Fruit fly (Drosophila melanogaster) whole organism, wandering third instar larva: ENCODE measurements around the gene CG45101.

Experiments
- Abd-B ChIP-seq: fragments of >200 bp; optimal IDR thresholded peaks from 2 replicates; lab custom pipeline; 2017; ENCODE audit warnings: missing biosample characterization, missing genetic modification characterization
- CG9705 ChIP-seq: fragments of 200-800 bp; sonication (Bioruptor generic); optimal IDR thresholded peaks from 2 replicates; lab custom pipeline; 2018; ENCODE audit warnings: missing biosample characterization, mild to moderate bottlenecking, missing genetic modification characterization
- CrebA ChIP-seq: fragments of 200-800 bp; sonication (Bioruptor generic); optimal IDR thresholded peaks from 2 replicates; lab custom pipeline; 2016; ENCODE audit warnings: missing biosample characterization, mild to moderate bottlenecking, missing genetic modification characterization, borderline replicate concordance
- Dfd ChIP-seq: fragments of >200 bp; optimal IDR thresholded peaks from 2 replicates; lab custom pipeline; 2017; ENCODE audit warnings: missing biosample characterization, missing genetic modification characterization
- Dif ChIP-seq: fragments of 200-275, 200-300 bp; sonication (Bioruptor generic); optimal IDR thresholded peaks from 2 replicates; lab custom pipeline; 2018; ENCODE audit warnings: missing biosample characterization, missing genetic modification characterization; ENCODE audit not compliant: partially characterized antibody
- GATAd ChIP-seq: sonication (Bioruptor generic); optimal IDR thresholded peaks from 2 replicates; lab custom pipeline; 2016; ENCODE audit warnings: missing biosample characterization, missing genetic modification characterization
- HLH106 ChIP-seq: fragments of 200-800 bp; optimal IDR thresholded peaks from 3 replicates; lab custom pipeline; 2019; ENCODE audit warnings: missing biosample characterization, mild to moderate bottlenecking, missing genetic modification characterization, moderate library complexity
- Hnf4 ChIP-seq: fragments of 200-800 bp; sonication (Bioruptor generic); optimal IDR thresholded peaks from 2 replicates; lab custom pipeline; 2016; ENCODE audit warnings: missing biosample characterization, mild to moderate bottlenecking, missing genetic modification characterization
- Hr78 ChIP-seq: fragments of >200 bp; optimal IDR thresholded peaks from 2 replicates; lab custom pipeline; 2017; ENCODE audit warnings: missing biosample characterization, missing genetic modification characterization
- Hr83 ChIP-seq: fragments of 200-300 bp; sonication (Bioruptor generic); optimal IDR thresholded peaks from 2 replicates; lab custom pipeline; 2016; ENCODE audit warnings: missing biosample characterization, mild to moderate bottlenecking, missing genetic modification characterization, moderate library complexity; ENCODE audit not compliant: poor library complexity, severe bottlenecking
- Jra ChIP-seq: sonication (Bioruptor generic); optimal IDR thresholded peaks from 2 replicates; lab custom pipeline; 2016; ENCODE audit warnings: missing biosample characterization, missing genetic modification characterization
- Mio ChIP-seq: sonication (Bioruptor generic); optimal IDR thresholded peaks from 2 replicates; lab custom pipeline; 2016; ENCODE audit warnings: missing biosample characterization, missing genetic modification characterization
- Myc ChIP-seq: fragments of >200 bp; optimal IDR thresholded peaks from 2 replicates; lab custom pipeline; 2017
- N ChIP-seq: fragments of >200 bp; optimal IDR thresholded peaks from 2 replicates; lab custom pipeline; 2018; ENCODE audit warnings: missing biosample characterization, missing external identifiers, missing genetic modification characterization
- OdsH ChIP-seq: fragments of 200-800 bp; sonication (Bioruptor generic); optimal IDR thresholded peaks from 2 replicates; lab custom pipeline; 2016; ENCODE audit warnings: missing biosample characterization, mild to moderate bottlenecking, missing genetic modification characterization
- Rel ChIP-seq, 2 experiments: fragments of 200-800 bp; sonication (Bioruptor generic) in 1 of 2; optimal IDR thresholded peaks; 2 replicates in 1 of 2; 3 replicates in 1 of 2; lab custom pipeline; 2016 to 2019; ENCODE audit warnings: mild to moderate bottlenecking in 2 of 2, missing biosample characterization in 2 of 2, missing genetic modification characterization in 2 of 2, moderate library complexity in 1 of 2
- Sp1 ChIP-seq: fragments of 200-800 bp; sonication (Bioruptor generic); optimal IDR thresholded peaks from 3 replicates; lab custom pipeline; 2019; ENCODE audit warnings: missing biosample characterization, mild to moderate bottlenecking, missing genetic modification characterization, moderate library complexity
- Vsx2 ChIP-seq: fragments of 200-300, 225-300 bp; sonication (Bioruptor generic); optimal IDR thresholded peaks from 2 replicates; lab custom pipeline; 2018; ENCODE audit warnings: missing biosample characterization, missing genetic modification characterization; ENCODE audit not compliant: partially characterized antibody
- br ChIP-seq: fragments of 200-800 bp; sonication (Bioruptor generic); optimal IDR thresholded peaks from 2 replicates; lab custom pipeline; 2016; ENCODE audit warnings: missing biosample characterization, missing genetic modification characterization
- brk ChIP-seq: fragments of 200-800 bp; sonication (Bioruptor generic); optimal IDR thresholded peaks from 2 replicates; lab custom pipeline; 2016; ENCODE audit warnings: missing biosample characterization, mild to moderate bottlenecking, missing genetic modification characterization
- dl ChIP-seq, 2 experiments: fragments of 175-275, 200-275 bp in 1 of 2; fragments of 200-275 bp in 1 of 2; sonication (Bioruptor generic); optimal IDR thresholded peaks; lab custom pipeline; 2018; ENCODE audit warnings: mild to moderate bottlenecking in 2 of 2, missing biosample characterization in 2 of 2, missing genetic modification characterization in 2 of 2, moderate library complexity in 2 of 2; ENCODE audit not compliant: partially characterized antibody in 2 of 2, insufficient read depth in 1 of 2
- dmrt93B ChIP-seq: fragments of 200-800 bp; sonication (Bioruptor generic); optimal IDR thresholded peaks from 2 replicates; lab custom pipeline; 2018; ENCODE audit warnings: missing biosample characterization, mild to moderate bottlenecking, missing genetic modification characterization
- ey ChIP-seq: fragments of 200-800 bp; sonication (Bioruptor generic); optimal IDR thresholded peaks from 2 replicates; lab custom pipeline; 2016; ENCODE audit warnings: missing biosample characterization, missing genetic modification characterization
- foxo ChIP-seq, 2 experiments: fragments of 200-800 bp; sonication (Bioruptor generic); optimal IDR thresholded peaks; 2 replicates in 1 of 2; 3 replicates in 1 of 2; lab custom pipeline; 2016 to 2017; ENCODE audit warnings: missing biosample characterization in 2 of 2, missing genetic modification characterization in 2 of 2
- fru ChIP-seq: fragments of 200-800 bp; sonication (Bioruptor generic); optimal IDR thresholded peaks from 3 replicates; lab custom pipeline; 2016; ENCODE audit warnings: missing biosample characterization, mild to moderate bottlenecking, missing genetic modification characterization
- jim ChIP-seq: fragments of 175-275, 200-325 bp; sonication (Bioruptor generic); optimal IDR thresholded peaks from 2 replicates; lab custom pipeline; 2016; ENCODE audit warnings: missing biosample characterization, mild to moderate bottlenecking, missing genetic modification characterization
- lola ChIP-seq: fragments of >200 bp; optimal IDR thresholded peaks from 2 replicates; lab custom pipeline; 2017; ENCODE audit warnings: missing biosample characterization, missing genetic modification characterization
- pan ChIP-seq: fragments of >200 bp; optimal IDR thresholded peaks from 2 replicates; lab custom pipeline; 2017
- psq ChIP-seq: fragments of 200-800 bp; sonication (Bioruptor generic); optimal IDR thresholded peaks from 3 replicates; lab custom pipeline; 2017; ENCODE audit warnings: missing biosample characterization, mild to moderate bottlenecking, missing genetic modification characterization, moderate library complexity
- rgr ChIP-seq: fragments of 200-800 bp; sonication (Bioruptor generic); optimal IDR thresholded peaks from 3 replicates; lab custom pipeline; 2016; ENCODE audit warnings: missing biosample characterization, mild to moderate bottlenecking, missing genetic modification characterization
- sage ChIP-seq: fragments of 200-800 bp; sonication (Bioruptor generic); optimal IDR thresholded peaks from 2 replicates; lab custom pipeline; 2016; ENCODE audit warnings: missing biosample characterization, mild to moderate bottlenecking, missing genetic modification characterization
- sv ChIP-seq: fragments of 200-800 bp; sonication (Bioruptor generic); optimal IDR thresholded peaks from 3 replicates; lab custom pipeline; 2016; ENCODE audit warnings: missing biosample characterization, missing genetic modification characterization
- usp ChIP-seq: fragments of >200 bp; optimal IDR thresholded peaks from 2 replicates; lab custom pipeline; 2017; ENCODE audit warnings: missing biosample characterization, missing genetic modification characterization
- woc ChIP-seq: sonication (Bioruptor generic); optimal IDR thresholded peaks from 2 replicates; lab custom pipeline; 2016; ENCODE audit warnings: missing biosample characterization, mild to moderate bottlenecking, missing genetic modification characterization

The CG45101 gene

dm6 chr3L:11021958-11022357 lies 42.8 kb upstream of the CG45101 start:
- no peak for TF ChIP-seq Hr83 (GFP tag; lab: Kevin White, UChicago)
- peak; percentile 58 for TF ChIP-seq Dfd (GFP tag; lab: Kevin White, UChicago)

dm6 chr3L:11023235-11023634 lies 41.6 kb upstream of the CG45101 start, which contains the start of gene Fad2:
Gene Fad2 (plus strand): TSS chr3L:11023535.
- TF ChIP-seq dmrt93B (no peak), lola (GFP tag; lab: Kevin White, UChicago) (no peak), fru (GFP tag; lab: Kevin White, UChicago) (no peak), Rel (GFP tag; optimal IDR thresholded peaks at IDR 0.05; lab: Kevin White, UChicago) (no peak), Rel (tag; optimal IDR thresholded peaks at IDR 0.05; lab: Kevin White, UChicago) (no peak), Hnf4 (no peak), Hr78 (no peak), Hr83 (GFP tag; lab: Kevin White, UChicago) (no peak)

- no peak for TF ChIP-seq psq (GFP tag; lab: Kevin White, UChicago)
- TF ChIP-seq rgr (GFP tag; lab: Kevin White, UChicago): no peak
- no peak for TF ChIP-seq Hr83 (GFP tag; lab: Kevin White, UChicago)
- TF ChIP-seq br: no peak
- no peak for TF ChIP-seq usp (GFP tag; lab: Kevin White, UChicago)
- TF ChIP-seq HLH106 (tag; lab: Kevin White, UChicago): no peak
- TF ChIP-seq woc (GFP tag; lab: Kevin White, UChicago): no peak
- TF ChIP-seq OdsH (GFP tag; lab: Kevin White, UChicago): no peak
- TF ChIP-seq Hnf4: no peak
- no peak for TF ChIP-seq Hr78
- TF ChIP-seq N: no peak
- no peak for TF ChIP-seq Myc
- no peak for TF ChIP-seq CrebA (GFP tag; lab: Kevin White, UChicago)
- no peak for TF ChIP-seq Jra (GFP tag; lab: Kevin White, UChicago)
- no peak for TF ChIP-seq lola (GFP tag; lab: Kevin White, UChicago)
- no peak for TF ChIP-seq Mio (GFP tag; lab: Kevin White, UChicago)
- TF ChIP-seq, all 38 proteins: peak for 0
Observed at dm6 chr3L:11025261-11025660, 39.5 kb upstream of the CG45101 start, which contains the start of gene CG32079. Gene CG32079 (plus strand): TSS chr3L:11025561.

- no peak for TF ChIP-seq Sp1 (GFP tag; lab: Kevin White, UChicago)
- no peak for TF ChIP-seq lola (GFP tag; lab: Kevin White, UChicago)
Observed at dm6 chr3L:11027279-11027678, 37.5 kb upstream of the CG45101 start, which contains the start of gene CG32081. Gene CG32081 (plus strand): TSS chr3L:11027579.

- TF ChIP-seq brk (GFP tag; lab: Kevin White, UChicago) (no peak), foxo (GFP tag; optimal IDR thresholded peaks at IDR 0.05; lab: Kevin White, UChicago) (peak in 1 of 2 experiments; percentile 11), HLH106 (tag; lab: Kevin White, UChicago) (peak; percentile 6)
Observed at dm6 chr3L:11031784-11032183, 33.0 kb upstream of the CG45101 start.

- TF ChIP-seq jim (GFP tag; lab: Kevin White, UChicago) (no peak), br (peak; percentile 71), ey (GFP tag; lab: Kevin White, UChicago) (peak; percentile 57), Dfd (GFP tag; lab: Kevin White, UChicago) (no peak), sv (GFP tag; lab: Kevin White, UChicago) (no peak), lola (GFP tag; lab: Kevin White, UChicago) (no peak), HLH106 (tag; lab: Kevin White, UChicago) (peak; percentile 76), dl (GFP tag; optimal IDR thresholded peaks at IDR 0.05; lab: Kevin White, UChicago; ENCODE audit: insufficient read depth in 1 of 2, partially characterized antibody in 2 of 2) (no peak), Dif (GFP tag; lab: Kevin White, UChicago) (no peak), Mio (GFP tag; lab: Kevin White, UChicago) (no peak), woc (GFP tag; lab: Kevin White, UChicago) (peak; percentile 72), rgr (GFP tag; lab: Kevin White, UChicago) (peak; percentile 75), Abd-B (no peak), Hr83 (GFP tag; lab: Kevin White, UChicago) (peak; percentile 20), fru (GFP tag; lab: Kevin White, UChicago) (peak; percentile 78), psq (GFP tag; lab: Kevin White, UChicago) (peak; percentile 61), Hnf4 (peak; percentile 62), Sp1 (GFP tag; lab: Kevin White, UChicago) (peak; percentile 79), GATAd (GFP tag; lab: Kevin White, UChicago) (no peak), dmrt93B (peak; percentile 32), Rel (GFP tag; optimal IDR thresholded peaks at IDR 0.05; lab: Kevin White, UChicago) (no peak), Rel (tag; optimal IDR thresholded peaks at IDR 0.05; lab: Kevin White, UChicago) (peak; percentile 6), sage (GFP tag; lab: Kevin White, UChicago) (peak; percentile 51), usp (GFP tag; lab: Kevin White, UChicago) (no peak), N (no peak), pan (lab: Kevin White, UChicago) (no peak), CG9705 (GFP tag; lab: Kevin White, UChicago) (peak; percentile 12), Jra (GFP tag; lab: Kevin White, UChicago) (peak; percentile 18), foxo (GFP tag; optimal IDR thresholded peaks at IDR 0.05; lab: Kevin White, UChicago) (peak in 1 of 2 experiments; percentile 72), Vsx2 (no peak), OdsH (GFP tag; lab: Kevin White, UChicago) (peak; percentile 70), brk (GFP tag; lab: Kevin White, UChicago) (peak; percentile 72)
Observed at dm6 chr3L:11033327-11033975, 31.3 kb upstream of the CG45101 start.
